Fruit fly (Drosophila melanogaster): Measurements from ENCODE around the gene CG17571.

CG17571 gene

DNA sequence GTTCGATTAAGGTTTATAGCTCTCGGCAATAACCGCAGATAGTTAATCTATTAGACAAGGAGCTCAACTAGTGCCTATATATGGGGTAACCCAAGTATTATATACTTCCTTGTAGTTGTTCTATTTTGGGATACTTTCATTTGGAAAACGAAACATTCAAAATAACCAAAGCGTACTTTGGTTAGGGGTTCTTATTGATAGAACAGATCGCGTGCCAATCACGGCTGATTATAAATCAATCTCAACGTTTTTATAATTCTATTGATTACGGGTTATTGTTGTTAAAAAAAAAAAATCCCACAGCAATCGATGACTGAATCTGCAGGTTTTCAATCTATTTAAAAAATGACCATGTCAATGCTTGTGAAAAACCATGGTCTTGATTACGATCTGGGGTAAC, at the start of gene CG17571:
TSS of gene CG17571 (minus strand) at position 101 of the 400 bp plus-strand sequence.
- TF ChIP-seq Ets98B (GFP tag; IDR thresholded peaks at IDR 0.05): no peak
- TF ChIP-seq CG9948 (tag; optimal IDR thresholded peaks at IDR 0.05): no peak

DNA sequence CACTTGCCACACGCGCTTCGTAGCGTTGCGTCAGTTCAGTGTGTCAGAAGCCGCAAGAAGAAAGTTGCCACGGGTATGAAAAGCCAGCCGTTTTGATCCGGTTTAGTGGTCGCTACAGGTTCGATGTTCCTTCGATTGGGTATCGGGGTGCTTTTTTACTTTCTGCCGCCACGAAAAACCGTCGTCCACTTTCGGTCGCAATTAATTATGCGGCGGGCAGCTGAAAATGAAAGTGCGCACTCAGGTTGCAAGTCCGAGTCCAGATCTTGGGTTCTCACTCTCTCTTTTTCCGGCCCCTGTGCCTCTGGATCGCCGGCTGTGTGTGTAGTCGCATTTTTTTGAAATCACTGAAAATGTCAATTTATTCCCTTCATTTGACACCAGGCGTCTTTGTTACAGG, 40.0 kb upstream of the CG17571 start:
- TF ChIP-seq CG8159 (tag; optimal IDR thresholded peaks at IDR 0.05) (no peak), Snoo (tag; optimal IDR thresholded peaks at IDR 0.05) (peak; percentile 25)

DNA sequence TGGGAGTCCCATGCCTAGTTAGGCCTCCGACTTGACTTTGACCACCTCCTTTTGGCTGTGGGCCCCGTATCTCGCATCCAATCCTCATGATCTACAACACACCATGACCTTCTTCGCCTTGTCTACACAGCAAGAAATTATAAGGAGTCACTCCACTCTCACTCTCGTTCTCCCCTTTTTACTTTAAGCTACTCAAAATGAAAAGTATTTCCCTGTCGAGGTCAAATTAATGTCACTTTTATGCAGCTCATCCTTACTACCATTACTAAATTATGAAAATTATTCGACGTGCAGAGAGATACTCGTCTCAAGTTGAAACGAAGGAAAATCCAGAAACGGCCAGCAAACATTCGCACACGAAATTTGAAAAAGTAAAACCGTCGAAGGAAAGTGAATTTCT, 38.9 kb upstream of the CG17571 start:
- TF ChIP-seq fd96Ca (GFP tag; IDR thresholded peaks at IDR 0.05) (peak; percentile 66; the same call in 2 of the 3 replicates), CG9948 (tag; optimal IDR thresholded peaks at IDR 0.05) (peak; percentile 19), EcR (GFP tag; optimal IDR thresholded peaks at IDR 0.05) (no peak), CG32121 (GFP tag; IDR thresholded peaks at IDR 0.05) (peak; percentile 17; the same call in 1 of the 2 replicates), Ets98B (GFP tag; IDR thresholded peaks at IDR 0.05) (peak; percentile 66), Pif1A (GFP tag; optimal IDR thresholded peaks at IDR 0.05) (peak; percentile 19), Pif1B (GFP tag; optimal IDR thresholded peaks at IDR 0.05) (peak; percentile 51), CG4496 (GFP tag; IDR thresholded peaks at IDR 0.05) (0 out of 3 replicates have a peak, but pooled peaks have one; percentile 52), CG8301 (tag; optimal IDR thresholded peaks at IDR 0.05) (peak; percentile 19), CG14655 (GFP tag; optimal IDR thresholded peaks at IDR 0.05) (peak; percentile 32), D1 (tag; optimal IDR thresholded peaks at IDR 0.05) (no peak), gl (tag; optimal IDR thresholded peaks at IDR 0.05) (no peak), CG34367 (tag; optimal IDR thresholded peaks at IDR 0.05) (no peak)

DNA sequence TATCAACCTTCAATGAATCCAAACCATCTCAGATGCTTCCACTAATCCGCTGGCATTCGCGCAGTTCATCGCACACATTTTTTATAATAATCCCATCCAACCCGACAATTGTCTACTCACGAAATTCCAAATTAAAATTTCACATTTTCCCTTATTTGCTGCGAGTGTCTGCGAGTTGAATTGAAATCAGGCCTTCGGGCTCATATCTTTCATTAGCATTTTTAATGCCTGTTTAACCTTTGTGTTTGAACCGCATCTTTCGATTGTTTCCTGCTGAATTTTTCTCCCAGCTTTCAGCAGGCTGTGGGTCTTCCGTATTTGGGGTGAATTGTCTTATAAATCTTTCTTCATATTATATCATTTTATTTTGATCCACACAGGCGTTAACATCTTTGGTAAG, 37.4 kb upstream of the CG17571 start, which contains the start of gene CG12617:
TSS of gene CG12617 (plus strand) at position 301 of the 400 bp plus-strand sequence.
- TF ChIP-seq Pif1A (GFP tag; optimal IDR thresholded peaks at IDR 0.05) (no peak), CG14655 (GFP tag; optimal IDR thresholded peaks at IDR 0.05) (no peak), CG4496 (GFP tag; IDR thresholded peaks at IDR 0.05) (no peak), CG9948 (tag; optimal IDR thresholded peaks at IDR 0.05) (no peak), EcR (GFP tag; optimal IDR thresholded peaks at IDR 0.05) (no peak), CG12605 (GFP tag; IDR thresholded peaks at IDR 0.05) (no peak), CG13204 (GFP tag; optimal IDR thresholded peaks at IDR 0.05) (no peak), CG15710 (tag; optimal IDR thresholded peaks at IDR 0.05) (no peak), CG32121 (GFP tag; IDR thresholded peaks at IDR 0.05) (no peak), CG34367 (tag; optimal IDR thresholded peaks at IDR 0.05) (no peak), gl (tag; optimal IDR thresholded peaks at IDR 0.05) (no peak), Ets98B (GFP tag; IDR thresholded peaks at IDR 0.05) (no peak), Pif1B (GFP tag; optimal IDR thresholded peaks at IDR 0.05) (no peak), CG17806 (tag; optimal IDR thresholded peaks at IDR 0.05) (no peak), Snoo (tag; optimal IDR thresholded peaks at IDR 0.05) (no peak), CG8301 (tag; optimal IDR thresholded peaks at IDR 0.05) (no peak), CG10348 (GFP tag; IDR thresholded peaks at IDR 0.05) (no peak), rn (GFP tag; IDR thresholded peaks at IDR 0.05) (no peak)

DNA sequence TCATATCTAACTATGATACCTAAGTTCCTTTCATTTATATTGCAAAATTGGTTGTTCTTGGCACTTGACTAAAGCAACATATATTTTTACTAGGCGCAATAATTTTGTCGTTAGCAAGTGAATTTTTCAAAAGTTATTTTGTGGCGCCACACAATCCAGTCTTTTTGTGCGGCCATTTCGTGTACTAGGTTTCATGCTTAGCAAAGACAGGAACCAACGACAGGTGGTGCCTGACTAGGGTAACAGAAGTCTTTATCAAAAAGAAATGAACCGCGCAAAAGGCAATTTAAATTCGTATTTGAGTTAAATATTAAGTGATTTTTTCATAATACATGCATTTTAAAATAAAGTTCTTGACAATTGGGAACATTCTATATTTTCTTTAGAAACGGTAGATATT, 36.9 kb upstream of the CG17571 start:
- TF ChIP-seq CG13204 (GFP tag; optimal IDR thresholded peaks at IDR 0.05): no peak
- no peak for TF ChIP-seq CG34367 (tag; optimal IDR thresholded peaks at IDR 0.05)
- TF ChIP-seq CG32121 (GFP tag; IDR thresholded peaks at IDR 0.05): no peak
- TF ChIP-seq D1 (tag; optimal IDR thresholded peaks at IDR 0.05): peak; percentile 64

DNA sequence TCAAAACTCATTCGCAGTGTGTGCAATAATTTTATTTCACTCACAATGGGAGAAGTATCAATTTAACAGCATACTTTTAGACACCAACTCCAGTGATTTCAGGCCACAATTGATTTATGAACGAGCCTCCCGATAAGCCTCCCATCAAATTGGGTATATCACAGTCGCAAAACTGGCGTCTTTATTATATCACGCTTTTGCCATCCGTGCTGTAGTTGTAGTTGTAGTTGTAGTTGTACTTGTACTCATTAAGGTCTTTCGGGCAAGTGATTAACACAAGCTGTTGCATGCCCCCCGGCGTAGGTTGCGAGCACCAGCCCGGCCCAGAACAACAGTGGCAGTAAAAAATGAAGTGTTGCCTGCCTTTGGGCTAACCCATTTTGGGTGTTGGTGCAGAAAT, 33.7 kb upstream of the CG17571 start:
- TF ChIP-seq fd96Ca (GFP tag; IDR thresholded peaks at IDR 0.05) (no peak), CG12605 (GFP tag; IDR thresholded peaks at IDR 0.05) (no peak), Pif1A (GFP tag; optimal IDR thresholded peaks at IDR 0.05) (no peak), D1 (tag; optimal IDR thresholded peaks at IDR 0.05) (no peak), EcR (GFP tag; optimal IDR thresholded peaks at IDR 0.05) (no peak), CG8301 (tag; optimal IDR thresholded peaks at IDR 0.05) (no peak), rn (GFP tag; IDR thresholded peaks at IDR 0.05) (no peak), CG10348 (GFP tag; IDR thresholded peaks at IDR 0.05) (no peak), Snoo (tag; optimal IDR thresholded peaks at IDR 0.05) (no peak), CG8159 (tag; optimal IDR thresholded peaks at IDR 0.05) (no peak), CG14655 (GFP tag; optimal IDR thresholded peaks at IDR 0.05) (no peak), CG32121 (GFP tag; IDR thresholded peaks at IDR 0.05) (no peak), gl (tag; optimal IDR thresholded peaks at IDR 0.05) (no peak), CG17806 (tag; optimal IDR thresholded peaks at IDR 0.05) (no peak)

DNA sequence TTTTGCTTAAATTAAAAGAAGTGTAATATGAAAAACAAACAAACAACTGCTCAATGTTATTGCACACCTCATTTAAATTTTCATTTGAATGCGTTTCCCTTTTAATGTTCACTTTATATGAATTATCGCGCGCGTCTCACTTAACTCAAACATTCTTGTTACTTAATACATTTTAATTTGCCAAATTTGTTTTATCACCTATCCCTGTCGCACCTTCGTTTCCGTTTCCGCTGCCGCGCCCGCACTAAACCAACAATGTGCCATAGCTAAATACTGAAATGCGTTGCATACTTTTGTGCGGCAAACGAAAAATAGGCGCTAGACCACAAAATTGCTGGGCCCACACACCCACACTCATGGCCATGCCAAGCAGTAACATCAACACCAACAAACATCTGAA, 30.2 kb upstream of the CG17571 start:
- TF ChIP-seq Ets98B (GFP tag; IDR thresholded peaks at IDR 0.05): no peak; the same call in 1 of the 2 replicates
- TF ChIP-seq gl (tag; optimal IDR thresholded peaks at IDR 0.05): no peak
- peak; percentile 67 for TF ChIP-seq CG34367 (tag; optimal IDR thresholded peaks at IDR 0.05)
- TF ChIP-seq fd96Ca (GFP tag; IDR thresholded peaks at IDR 0.05): no peak
- TF ChIP-seq CG10348 (GFP tag; IDR thresholded peaks at IDR 0.05): no peak
- TF ChIP-seq CG8159 (tag; optimal IDR thresholded peaks at IDR 0.05): no peak
- no peak for TF ChIP-seq CG12605 (GFP tag; IDR thresholded peaks at IDR 0.05)
- TF ChIP-seq CG14655 (GFP tag; optimal IDR thresholded peaks at IDR 0.05): no peak
- peak; percentile 4 for TF ChIP-seq CG8301 (tag; optimal IDR thresholded peaks at IDR 0.05)
- TF ChIP-seq Pif1B (GFP tag; optimal IDR thresholded peaks at IDR 0.05): no peak
- no peak for TF ChIP-seq D1 (tag; optimal IDR thresholded peaks at IDR 0.05)
- peak; percentile 77 for TF ChIP-seq Snoo (tag; optimal IDR thresholded peaks at IDR 0.05)
- TF ChIP-seq CG32121 (GFP tag; IDR thresholded peaks at IDR 0.05): peak; percentile 53; the same call in 1 of the 2 replicates
- no peak for TF ChIP-seq CG17806 (tag; optimal IDR thresholded peaks at IDR 0.05)
- TF ChIP-seq CG15710 (tag; optimal IDR thresholded peaks at IDR 0.05): peak; percentile 30
- no peak for TF ChIP-seq rn (GFP tag; IDR thresholded peaks at IDR 0.05)
- TF ChIP-seq EcR (GFP tag; optimal IDR thresholded peaks at IDR 0.05): no peak
- no peak for TF ChIP-seq CG9948 (tag; optimal IDR thresholded peaks at IDR 0.05)
- TF ChIP-seq CG13204 (GFP tag; optimal IDR thresholded peaks at IDR 0.05): peak; percentile 40
- peak; percentile 78 for TF ChIP-seq CG4496 (GFP tag; IDR thresholded peaks at IDR 0.05)
- peak; percentile 28 for TF ChIP-seq Pif1A (GFP tag; optimal IDR thresholded peaks at IDR 0.05)

All from whole organism, pupa.